Worm (Caenorhabditis elegans) whole organism, L1 larva: ENCODE measurements around the gene gpa-3.

ENCODE experiments used
- C34B4.2 ChIP-seq: sonication (generic microtip); optimal IDR thresholded peaks from 2 replicates; lab custom pipeline; 2017; ENCODE audit warnings: mild to moderate bottlenecking, missing genetic modification characterization, missing compliant biosample characterization
- F16B12.6 ChIP-seq: fragments of 150-350 bp; optimal IDR thresholded peaks from 2 replicates; lab custom pipeline; 2014; ENCODE audit warnings: missing biosample characterization, missing genetic modification characterization
- Y116A8C.19 ChIP-seq: sonication (generic microtip); optimal IDR thresholded peaks from 2 replicates; lab custom pipeline; 2016; ENCODE audit warnings: missing compliant biosample characterization, missing genetic modification characterization, borderline replicate concordance
- ama-1 ChIP-seq: fragments of 150-350 bp; optimal IDR thresholded peaks from 2 replicates; lab custom pipeline; 2014
- ceh-82 ChIP-seq, 3 experiments: fragments of 150-350 bp in 1 of 3; sonication (generic microtip) in 2 of 3; optimal IDR thresholded peaks; 2 replicates each; lab custom pipeline; 2014 to 2017; ENCODE audit warnings: missing biosample characterization in 3 of 3, missing genetic modification characterization in 3 of 3
- ces-1 ChIP-seq: fragments of 150-350 bp; optimal IDR thresholded peaks from 2 replicates; lab custom pipeline; 2014; ENCODE audit warnings: missing biosample characterization, missing genetic modification reagents, missing genetic modification characterization
- dpl-1 ChIP-seq, 3 experiments: fragments of 150-350 bp in 2 of 3; sonication (generic microtip) in 1 of 3; optimal IDR thresholded peaks; 2 replicates each; lab custom pipeline; 2014 to 2017; ENCODE audit warnings: missing biosample characterization in 3 of 3, missing genetic modification characterization in 3 of 3, missing genetic modification reagents in 3 of 3
- efl-1 ChIP-seq, 4 experiments: fragments of 150-350 bp; optimal IDR thresholded peaks in 3 of 4; peaks in 1 of 4; 1 replicate in 1 of 4; 2 replicates in 3 of 4; lab custom pipeline; 2014; ENCODE audit warnings: missing biosample characterization in 2 of 4, missing genetic modification characterization in 2 of 4, missing genetic modification reagents in 2 of 4
- efl-3 ChIP-seq: fragments of 200-800 bp; sonication (Bioruptor generic); optimal IDR thresholded peaks from 2 replicates; lab custom pipeline; 2018; ENCODE audit warnings: mild to moderate bottlenecking, missing genetic modification characterization, missing compliant biosample characterization
- egl-13 ChIP-seq: sonication (generic microtip); optimal IDR thresholded peaks from 2 replicates; lab custom pipeline; 2016; ENCODE audit warnings: missing genotype, missing genetic modification reagents, missing genetic modification characterization, missing compliant biosample characterization
- elt-2 ChIP-seq: sonication (generic microtip); optimal IDR thresholded peaks from 2 replicates; lab custom pipeline; 2016; ENCODE audit warnings: missing genetic modification characterization, mild to moderate bottlenecking, inconsistent platforms, missing compliant biosample characterization, missing genetic modification reagents
- ets-5 ChIP-seq: fragments of 200-800 bp; sonication (Bioruptor generic); IDR thresholded peaks from 2 replicates; pipeline ENCODE4 v1.3.6; 2022; ENCODE audit warnings: missing genetic modification characterization, missing compliant biosample characterization
- fkh-4 ChIP-seq: sonication (generic microtip); optimal IDR thresholded peaks from 2 replicates; lab custom pipeline; 2016; ENCODE audit warnings: missing compliant biosample characterization, missing genetic modification characterization, borderline replicate concordance
- fos-1 ChIP-seq: fragments of 150-350 bp; optimal IDR thresholded peaks from 2 replicates; lab custom pipeline; 2014; ENCODE audit warnings: missing biosample characterization, missing genetic modification characterization
- grh-1 ChIP-seq: fragments of 200-800 bp; sonication (Bioruptor generic); IDR thresholded peaks from 2 replicates; pipeline ENCODE4 v1.3.6; 2022; ENCODE audit warnings: missing genetic modification reagents, missing genetic modification characterization, missing compliant biosample characterization
- hlh-17 ChIP-seq: fragments of 200-800 bp; sonication (Bioruptor generic); optimal IDR thresholded peaks from 2 replicates; lab custom pipeline; 2018; ENCODE audit warnings: missing genetic modification characterization, mild to moderate bottlenecking, missing compliant biosample characterization, moderate library complexity, borderline replicate concordance
- hlh-4 ChIP-seq: sonication (generic microtip); optimal IDR thresholded peaks from 2 replicates; lab custom pipeline; 2016; ENCODE audit warnings: mild to moderate bottlenecking, missing genetic modification characterization, missing compliant biosample characterization
- hpl-2 ChIP-seq: fragments of 150-350 bp; optimal IDR thresholded peaks from 2 replicates; lab custom pipeline; 2014; ENCODE audit warnings: missing biosample characterization, missing genetic modification reagents, missing genetic modification characterization
- isw-1 ChIP-seq: fragments of 200-800 bp; sonication (Bioruptor generic); IDR thresholded peaks from 2 replicates; pipeline ENCODE4 v1.3.6; 2022; ENCODE audit warnings: missing genetic modification characterization, missing compliant biosample characterization
- jun-1 ChIP-seq: fragments of 150-350 bp; optimal IDR thresholded peaks from 2 replicates; lab custom pipeline; 2014; ENCODE audit warnings: missing biosample characterization, missing genetic modification reagents, missing genetic modification characterization
- lin-39 ChIP-seq: fragments of 150-350 bp; optimal IDR thresholded peaks from 2 replicates; lab custom pipeline; 2014; ENCODE audit warnings: missing biosample characterization, missing genetic modification reagents, missing genetic modification characterization
- mab-9 ChIP-seq: fragments of 200-800 bp; sonication (Bioruptor generic); IDR thresholded peaks from 2 replicates; pipeline ENCODE4 v1.3.6; 2022; ENCODE audit warnings: missing genetic modification reagents, missing genetic modification characterization, missing compliant biosample characterization
- mdl-1 ChIP-seq, 2 experiments: fragments of 150-350 bp; optimal IDR thresholded peaks; 2 replicates each; lab custom pipeline; 2014 to 2017; ENCODE audit warnings: missing biosample characterization in 2 of 2, missing genetic modification characterization in 2 of 2, inconsistent platforms in 1 of 2
- nhr-11 ChIP-seq: fragments of 150-350 bp; optimal IDR thresholded peaks from 2 replicates; lab custom pipeline; 2014; ENCODE audit warnings: missing biosample characterization, missing genetic modification characterization
- nhr-19 ChIP-seq: fragments of 200-800 bp; sonication (Bioruptor generic); conservative IDR thresholded peaks from 2 replicates; pipeline ENCODE4 v1.3.6; 2022; ENCODE audit warnings: missing genetic modification characterization, missing compliant biosample characterization
- nhr-20 ChIP-seq: sonication (generic microtip); optimal IDR thresholded peaks from 2 replicates; lab custom pipeline; 2016; ENCODE audit warnings: mild to moderate bottlenecking, missing genetic modification characterization, missing compliant biosample characterization
- nhr-28 ChIP-seq: fragments of 150-350 bp; optimal IDR thresholded peaks from 2 replicates; lab custom pipeline; 2014; ENCODE audit warnings: missing biosample characterization, missing genetic modification characterization
- nhr-76 ChIP-seq: sonication (generic microtip); optimal IDR thresholded peaks from 2 replicates; lab custom pipeline; 2017; ENCODE audit warnings: missing biosample characterization, missing genetic modification characterization
- nhr-77 ChIP-seq: fragments of 150-350 bp; optimal IDR thresholded peaks from 2 replicates; lab custom pipeline; 2014; ENCODE audit warnings: missing biosample characterization, missing genetic modification characterization
- nhr-84 ChIP-seq: sonication (generic microtip); optimal IDR thresholded peaks from 2 replicates; lab custom pipeline; 2017; ENCODE audit warnings: missing biosample characterization, missing genetic modification characterization
- nhr-85 ChIP-seq: sonication (generic microtip); peaks from one replicate; lab custom pipeline; 2016; ENCODE audit warnings: missing genetic modification characterization, inconsistent platforms, missing compliant biosample characterization
- nhr-90 ChIP-seq: sonication (generic microtip); optimal IDR thresholded peaks from 2 replicates; lab custom pipeline; 2016; ENCODE audit warnings: mild to moderate bottlenecking, missing genetic modification characterization, missing compliant biosample characterization; ENCODE audit not compliant: poor library complexity
- pag-3 ChIP-seq: sonication (generic microtip); optimal IDR thresholded peaks from 2 replicates; lab custom pipeline; 2017; ENCODE audit warnings: missing genetic modification characterization, mild to moderate bottlenecking, missing compliant biosample characterization, antibody characterized with exemption, borderline replicate concordance; ENCODE audit not compliant: insufficient read depth
- pax-3 ChIP-seq: fragments of 200-800 bp; sonication (Bioruptor generic); optimal IDR thresholded peaks from 2 replicates; lab custom pipeline; 2018; ENCODE audit warnings: mild to moderate bottlenecking, missing genetic modification characterization, moderate library complexity, missing compliant biosample characterization
- snu-23 ChIP-seq: sonication (generic microtip); optimal IDR thresholded peaks from 2 replicates; lab custom pipeline; 2016; ENCODE audit warnings: missing genetic modification characterization, missing compliant biosample characterization
- sup-37 ChIP-seq: fragments of 200-800 bp; sonication (Bioruptor generic); optimal IDR thresholded peaks from 2 replicates; lab custom pipeline; 2018; ENCODE audit warnings: mild to moderate bottlenecking, missing genetic modification characterization, missing compliant biosample characterization
- swsn-7 ChIP-seq: sonication (generic microtip); optimal IDR thresholded peaks from 2 replicates; lab custom pipeline; 2016; ENCODE audit warnings: missing genetic modification characterization, missing compliant biosample characterization
- tlp-1 ChIP-seq: fragments of 150-350 bp; optimal IDR thresholded peaks from 2 replicates; lab custom pipeline; 2014; ENCODE audit warnings: missing biosample characterization, missing genetic modification characterization
- unc-86 ChIP-seq: sonication (generic microtip); optimal IDR thresholded peaks from 2 replicates; lab custom pipeline; 2016; ENCODE audit warnings: missing genetic modification characterization, missing compliant biosample characterization
- vab-15 ChIP-seq: sonication (generic microtip); optimal IDR thresholded peaks from 2 replicates; lab custom pipeline; 2017; ENCODE audit warnings: missing genotype, mild to moderate bottlenecking, missing genetic modification characterization, missing compliant biosample characterization
- zag-1 ChIP-seq: fragments of 150-350 bp; optimal IDR thresholded peaks from 2 replicates; lab custom pipeline; 2014; ENCODE audit warnings: missing biosample characterization, missing genetic modification characterization
- zip-4 ChIP-seq: fragments of 200-800 bp; sonication (Bioruptor generic); optimal IDR thresholded peaks from 2 replicates; lab custom pipeline; 2018; ENCODE audit warnings: mild to moderate bottlenecking, missing genetic modification characterization, moderate library complexity, missing compliant biosample characterization
- ztf-11 ChIP-seq, 2 experiments: sonication (generic microtip); optimal IDR thresholded peaks; 2 replicates each; lab custom pipeline; 2016 to 2017; ENCODE audit warnings: missing genetic modification characterization in 2 of 2, missing biosample characterization in 1 of 2, missing compliant biosample characterization in 1 of 2
- ztf-4 ChIP-seq: fragments of 150-350 bp; optimal IDR thresholded peaks from 2 replicates; lab custom pipeline; 2014; ENCODE audit warnings: missing biosample characterization, missing genetic modification characterization

gpa-3 gene

DNA sequence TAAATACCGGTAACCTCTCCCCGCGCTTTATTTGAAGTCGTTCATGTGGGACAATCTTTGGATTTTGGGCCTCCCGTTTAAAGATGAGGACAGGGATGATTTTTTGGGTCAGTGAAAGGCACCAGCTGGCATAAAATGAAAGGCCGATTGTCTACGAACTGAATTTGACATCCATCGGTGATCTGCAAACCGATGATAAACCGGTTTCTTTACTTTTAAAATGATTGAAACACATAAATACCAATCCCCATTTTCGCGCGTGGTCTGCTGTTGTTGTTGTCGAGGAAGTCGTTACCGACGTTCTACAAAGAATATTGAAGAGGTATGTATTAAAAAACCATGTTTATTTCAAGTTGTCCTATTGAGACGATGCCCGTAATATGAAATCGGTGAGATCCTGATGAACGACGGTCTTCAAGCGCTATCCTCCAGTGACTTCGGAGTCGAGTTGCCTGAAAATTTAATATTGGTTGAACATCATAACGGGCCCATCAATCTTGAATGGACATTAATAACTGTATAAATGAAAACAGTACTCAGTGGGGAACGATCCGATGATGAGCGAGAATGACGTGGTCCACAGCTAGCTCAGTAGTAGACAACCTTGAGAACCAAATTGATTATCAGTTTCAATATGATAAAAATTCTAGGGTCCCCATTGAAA, 16.5 kb downstream of the gpa-3 start:
- TF ChIP-seq isw-1 (peak; percentile 14; the same call in 1 of the 2 replicates), zag-1 (tag; lab: Kevin White, UChicago) (no peak), nhr-77 (no peak), ets-5 (no peak), efl-3 (no peak), nhr-19 (0 out of 2 replicates have a peak, but pooled peaks have one; percentile 25), nhr-76 (tag; lab: Kevin White, UChicago) (no peak), hlh-4 (tag; lab: Kevin White, UChicago) (no peak), snu-23 (GFP tag; lab: Kevin White, UChicago) (no peak), efl-1 (optimal IDR thresholded peaks at IDR 0.05; lab: Kevin White, UChicago) (no peak), efl-1 (GFP tag; optimal IDR thresholded peaks at IDR 0.05 in 1 of 2; lab: Kevin White, UChicago) (peak in 1 of 2 experiments; percentile 93), grh-1 (no peak), ztf-11 (tag; optimal IDR thresholded peaks at IDR 0.05; lab: Kevin White, UChicago) (no peak), nhr-85 (tag; lab: Kevin White, UChicago) (peak; percentile 20), ama-1 (lab: Kevin White, UChicago) (no peak), fkh-4 (tag; lab: Kevin White, UChicago) (no peak), ces-1 (GFP tag; lab: Kevin White, UChicago) (no peak)

DNA sequence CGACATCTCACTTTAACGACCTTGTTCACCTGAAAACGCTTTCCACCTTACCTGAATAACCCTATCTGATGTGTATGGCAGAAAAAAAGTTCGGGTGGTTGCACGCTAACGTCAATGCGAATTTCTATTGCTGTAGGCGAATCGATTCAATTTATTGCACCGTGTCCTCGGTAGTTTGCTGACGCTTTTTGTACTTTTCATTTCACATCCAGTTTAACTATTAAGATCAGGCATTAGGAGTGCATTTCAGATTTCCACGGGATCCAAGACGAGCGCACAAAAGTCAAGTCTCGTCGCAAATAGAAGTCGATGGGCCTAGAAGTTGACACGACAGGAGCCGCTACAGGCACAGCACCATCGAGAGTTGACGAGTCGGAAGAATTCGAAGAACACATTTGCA, 17.3 kb downstream of the gpa-3 start:
- TF ChIP-seq nhr-19, result peak; percentile 16
- peak; percentile 23; the same call in 1 of the 2 replicates for TF ChIP-seq grh-1
- TF ChIP-seq, all 84 proteins: peak for 2; not testable (repeated sequence) for 82

DNA sequence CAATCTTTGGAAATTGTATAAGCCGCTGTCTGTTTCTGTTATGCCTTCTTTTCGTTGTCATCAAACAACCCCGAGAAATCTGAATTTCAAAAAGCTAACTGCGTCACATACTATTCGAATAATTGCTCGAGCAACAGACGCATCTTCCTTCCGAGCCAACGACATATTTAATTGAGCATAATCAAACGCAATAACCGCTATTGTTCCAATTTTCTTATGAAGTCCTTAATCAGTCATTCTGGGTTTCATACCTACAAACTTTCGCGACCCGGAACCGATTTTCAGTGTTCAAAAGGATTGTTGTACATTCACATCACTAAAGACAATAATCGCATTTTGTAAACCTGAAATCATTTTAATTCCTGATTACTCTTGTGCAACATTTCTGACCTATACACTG, 17.8 kb downstream of the gpa-3 start:
- peak; percentile 37; the same call in 1 of the 2 replicates for TF ChIP-seq grh-1
- TF ChIP-seq, all 84 proteins: peak for 1; not testable (repeated sequence) for 83

DNA sequence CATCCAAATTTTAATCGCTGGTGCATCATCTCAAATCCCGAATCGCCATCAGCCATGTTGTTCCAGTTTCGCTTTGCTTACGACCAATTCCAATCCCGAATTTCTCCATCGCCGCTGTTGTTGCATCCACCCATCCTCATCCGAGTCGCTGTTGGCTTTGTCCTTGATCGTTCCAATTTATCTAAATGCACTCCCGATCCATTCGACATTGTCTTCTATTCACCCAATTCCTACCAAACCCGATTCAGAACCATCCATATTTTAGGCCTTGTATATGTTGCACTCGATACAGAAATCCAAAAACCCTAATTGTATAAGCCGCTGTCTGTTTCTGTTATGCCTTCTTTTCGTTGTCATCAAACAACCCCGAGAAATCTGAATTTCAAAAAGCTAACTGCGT, 19.3 kb downstream of the gpa-3 start:
- no peak for TF ChIP-seq tlp-1 (tag; lab: Kevin White, UChicago)
- no peak for TF ChIP-seq efl-1 (optimal IDR thresholded peaks at IDR 0.05; lab: Kevin White, UChicago)
- no peak for TF ChIP-seq efl-1 (GFP tag; optimal IDR thresholded peaks at IDR 0.05 in 1 of 2; lab: Kevin White, UChicago)
- TF ChIP-seq C34B4.2 (tag; lab: Kevin White, UChicago), result no peak
- TF ChIP-seq zag-1 (tag; lab: Kevin White, UChicago), result no peak
- no peak for TF ChIP-seq F16B12.6
- no peak for TF ChIP-seq nhr-11 (tag; lab: Kevin White, UChicago)
- no peak for TF ChIP-seq nhr-77
- no peak for TF ChIP-seq vab-15 (tag; lab: Kevin White, UChicago)
- TF ChIP-seq unc-86 (tag; lab: Kevin White, UChicago), result peak; percentile 3
- no peak for TF ChIP-seq lin-39 (tag; lab: Kevin White, UChicago)
- no peak for TF ChIP-seq fos-1 (tag; lab: Kevin White, UChicago)
- no peak for TF ChIP-seq mdl-1 (tag; optimal IDR thresholded peaks at IDR 0.05; lab: Kevin White, UChicago)
- TF ChIP-seq egl-13 (tag; lab: Kevin White, UChicago), result no peak
- TF ChIP-seq efl-3, result no peak
- TF ChIP-seq Y116A8C.19 (tag; lab: Kevin White, UChicago), result no peak
- TF ChIP-seq nhr-90 (tag; lab: Kevin White, UChicago), result no peak
- no peak for TF ChIP-seq isw-1
- TF ChIP-seq zip-4 (GFP tag; lab: Kevin White, UChicago), result no peak
- no peak for TF ChIP-seq ztf-4
- TF ChIP-seq nhr-28 (tag; lab: Kevin White, UChicago), result no peak
- no peak for TF ChIP-seq jun-1 (tag; lab: Kevin White, UChicago)
- no peak for TF ChIP-seq pag-3 (tag; lab: Kevin White, UChicago)
- no peak for TF ChIP-seq fkh-4 (tag; lab: Kevin White, UChicago)
- TF ChIP-seq sup-37 (GFP tag; lab: Kevin White, UChicago), result no peak
- TF ChIP-seq dpl-1 (GFP tag; optimal IDR thresholded peaks at IDR 0.05; lab: Kevin White, UChicago), result no peak
- no peak for TF ChIP-seq nhr-84 (tag; lab: Kevin White, UChicago)
- TF ChIP-seq ceh-82 (tag; optimal IDR thresholded peaks at IDR 0.05; lab: Kevin White, UChicago), result no peak
- no peak for TF ChIP-seq swsn-7 (tag; lab: Kevin White, UChicago)
- no peak for TF ChIP-seq nhr-85 (tag; lab: Kevin White, UChicago)
- no peak for TF ChIP-seq hpl-2 (GFP tag; lab: Kevin White, UChicago)
- TF ChIP-seq hlh-17 (GFP tag; lab: Kevin White, UChicago), result no peak
- no peak for TF ChIP-seq elt-2 (tag; lab: Kevin White, UChicago)
- TF ChIP-seq nhr-20 (tag; lab: Kevin White, UChicago), result no peak
- TF ChIP-seq pax-3 (tag; lab: Kevin White, UChicago), result no peak
- no peak for TF ChIP-seq mab-9 (GFP tag; lab: Robert Waterston, UW)
